Worm (Caenorhabditis elegans) whole organism, L2 larva: ENCODE data around the gene F21C10.6.

ENCODE experiments used
- Y55F3AM.14 ChIP-seq: fragments of 200-800 bp; sonication (Bioruptor generic); optimal IDR thresholded peaks from 2 replicates; lab custom pipeline; 2018; ENCODE audit warnings: mild to moderate bottlenecking, missing genetic modification characterization, missing compliant biosample characterization
- alr-1 ChIP-seq: fragments of 150-350 bp; optimal IDR thresholded peaks from 2 replicates; lab custom pipeline; 2014; ENCODE audit warnings: missing biosample characterization, missing genetic modification characterization
- blmp-1 ChIP-seq: sonication (generic microtip); optimal IDR thresholded peaks from 2 replicates; lab custom pipeline; 2017; ENCODE audit warnings: missing genetic modification characterization, mild to moderate bottlenecking, missing compliant biosample characterization, antibody characterized with exemption, moderate library complexity; ENCODE audit not compliant: insufficient read depth
- ceh-16 ChIP-seq: fragments of 150-350 bp; optimal IDR thresholded peaks from 2 replicates; lab custom pipeline; 2014; ENCODE audit warnings: missing biosample characterization, missing genetic modification characterization
- ceh-82 ChIP-seq: fragments of 150-350 bp; optimal IDR thresholded peaks from 2 replicates; lab custom pipeline; 2014; ENCODE audit warnings: missing biosample characterization, missing genetic modification characterization
- elt-3 ChIP-seq: sonication (generic microtip); optimal IDR thresholded peaks from 2 replicates; lab custom pipeline; 2017; ENCODE audit warnings: missing biosample characterization, missing genetic modification characterization
- fos-1 ChIP-seq: fragments of 150-350 bp; optimal IDR thresholded peaks from 2 replicates; lab custom pipeline; 2014; ENCODE audit warnings: missing biosample characterization, missing genetic modification characterization
- lin-13 ChIP-seq: fragments of 150-350 bp; optimal IDR thresholded peaks from 2 replicates; lab custom pipeline; 2014; ENCODE audit warnings: missing biosample characterization, missing genetic modification reagents, missing genetic modification characterization
- mdl-1 ChIP-seq, 2 experiments: fragments of 150-350 bp in 1 of 2; sonication (generic microtip) in 1 of 2; optimal IDR thresholded peaks; 2 replicates each; lab custom pipeline; 2017; ENCODE audit warnings: missing biosample characterization in 2 of 2, missing genetic modification characterization in 2 of 2
- nhr-12 ChIP-seq: fragments of 150-350 bp; optimal IDR thresholded peaks from 2 replicates; lab custom pipeline; 2014; ENCODE audit warnings: missing biosample characterization, missing genetic modification characterization
- skn-1 ChIP-seq: sonication (generic microtip); optimal IDR thresholded peaks from 2 replicates; lab custom pipeline; 2017; ENCODE audit warnings: missing biosample characterization, missing genetic modification characterization
- unc-62 ChIP-seq: fragments of 150-350 bp; optimal IDR thresholded peaks from 2 replicates; lab custom pipeline; 2014; ENCODE audit warnings: missing biosample characterization, missing genetic modification reagents, missing genetic modification characterization

DNA sequence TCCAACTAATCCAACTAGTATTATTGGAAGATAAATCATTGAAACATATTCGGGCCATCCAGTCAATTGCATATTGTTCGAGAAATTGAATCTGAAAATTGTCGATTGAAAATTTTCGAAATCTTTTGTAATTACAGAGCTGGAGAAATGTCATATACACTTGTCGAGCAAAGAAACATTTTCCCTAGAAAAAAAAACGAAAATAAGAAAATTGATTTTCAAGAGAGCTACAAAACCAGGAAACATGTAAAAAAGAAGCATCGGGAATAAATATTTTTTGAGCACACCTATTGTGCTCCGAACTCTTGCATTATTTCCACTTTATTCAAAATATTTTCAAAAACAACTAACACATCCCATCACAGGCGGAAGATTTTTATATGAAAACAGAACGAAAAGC is 23.2 kb upstream of the F21C10.6 start, which contains the start of gene frpr-6:
- TF ChIP-seq elt-3 (tag; lab: Kevin White, UChicago) = no peak
- TF ChIP-seq skn-1 (tag; lab: Kevin White, UChicago) = no peak
- TF ChIP-seq blmp-1 (tag; lab: Kevin White, UChicago) = no peak
- no peak for TF ChIP-seq ceh-82 (tag; lab: Kevin White, UChicago)
- TF ChIP-seq ceh-16 (tag; lab: Kevin White, UChicago) = no peak
- no peak for TF ChIP-seq alr-1 (tag; lab: Kevin White, UChicago)
- no peak for TF ChIP-seq mdl-1 (tag; optimal IDR thresholded peaks at IDR 0.05; lab: Kevin White, UChicago)
- TF ChIP-seq lin-13 (GFP tag; lab: Kevin White, UChicago) = no peak
- no peak for TF ChIP-seq nhr-12 (tag; lab: Kevin White, UChicago)
- TF ChIP-seq Y55F3AM.14 (GFP tag; lab: Kevin White, UChicago) = no peak
- TF ChIP-seq unc-62 = no peak
- no peak for TF ChIP-seq fos-1 (tag; lab: Kevin White, UChicago)
